Worm (Caenorhabditis elegans) whole organism, L4/young adult: Measurements from ENCODE around the gene taf-11.1.

ENCODE experiments used
- W03F9.2 ChIP-seq: fragments of 150-350 bp; optimal IDR thresholded peaks from 2 replicates; lab custom pipeline; 2014; ENCODE audit warnings: missing biosample characterization, missing genetic modification characterization
- dao-5 ChIP-seq: sonication (generic microtip); optimal IDR thresholded peaks from 2 replicates; lab custom pipeline; 2016; ENCODE audit warnings: missing genotype, missing genetic modification characterization, moderate library complexity, missing compliant biosample characterization

ce11 chrX:4303200-4303599 is 48.2 kb downstream of the taf-11.1 start:
- TF ChIP-seq W03F9.2 (tag; lab: Kevin White, UChicago) (no peak), dao-5 (tag; lab: Kevin White, UChicago) (no peak)
